Worm (Caenorhabditis elegans) whole organism, young adult: ENCODE data around the gene fard-1.

Experiments used
- C17E4.6 ChIP-seq: fragments of 200-800 bp; sonication (Bioruptor generic); IDR thresholded peaks from 2 replicates; pipeline ENCODE4 v1.3.6; 2022; ENCODE audit warnings: missing genetic modification reagents, missing genetic modification characterization, missing compliant biosample characterization
- K11D2.4 ChIP-seq: fragments of 200-800 bp; sonication (Bioruptor generic); IDR thresholded peaks from 2 replicates; pipeline ENCODE4 v1.3.6; 2022; ENCODE audit warnings: missing genetic modification reagents, missing genetic modification characterization, missing compliant biosample characterization
- T07F8.4 ChIP-seq: sonication (generic microtip); optimal IDR thresholded peaks from 2 replicates; lab custom pipeline; 2016; ENCODE audit warnings: mild to moderate bottlenecking, missing genetic modification characterization, moderate library complexity, missing compliant biosample characterization
- ceh-100 ChIP-seq: fragments of 200-800 bp; sonication (Bioruptor generic); IDR thresholded peaks from 2 replicates; pipeline ENCODE4 v1.3.6; 2022; ENCODE audit warnings: missing genetic modification reagents, missing genetic modification characterization, missing compliant biosample characterization
- nfya-1 ChIP-seq: sonication (generic microtip); optimal IDR thresholded peaks from 2 replicates; lab custom pipeline; 2017; ENCODE audit warnings: antibody characterized with exemption, missing compliant biosample characterization, missing genetic modification characterization, borderline replicate concordance; ENCODE audit not compliant: insufficient read depth
- nhr-120 ChIP-seq: fragments of 200-800 bp; sonication (Bioruptor generic); IDR thresholded peaks from 2 replicates; pipeline ENCODE4 v1.3.6; 2022; ENCODE audit warnings: missing genetic modification characterization, missing compliant biosample characterization
- nhr-80 ChIP-seq: sonication (generic microtip); optimal IDR thresholded peaks from 2 replicates; lab custom pipeline; 2016; ENCODE audit warnings: missing genetic modification characterization, missing compliant biosample characterization

ce11 chrX:2902854-2903253, 30.3 kb upstream of the fard-1 start:
- TF ChIP-seq T07F8.4 (tag; lab: Kevin White, UChicago) (no peak), nhr-80 (tag; lab: Kevin White, UChicago) (no peak), ceh-100 (GFP tag; lab: Robert Waterston, UW) (no peak), C17E4.6 (GFP tag; lab: Robert Waterston, UW) (no peak), nhr-120 (no peak), nfya-1 (no peak), K11D2.4 (no peak)
